Worm (Caenorhabditis elegans): Measurements from ENCODE around the gene lsm-7.

Gene lsm-7

DNA sequence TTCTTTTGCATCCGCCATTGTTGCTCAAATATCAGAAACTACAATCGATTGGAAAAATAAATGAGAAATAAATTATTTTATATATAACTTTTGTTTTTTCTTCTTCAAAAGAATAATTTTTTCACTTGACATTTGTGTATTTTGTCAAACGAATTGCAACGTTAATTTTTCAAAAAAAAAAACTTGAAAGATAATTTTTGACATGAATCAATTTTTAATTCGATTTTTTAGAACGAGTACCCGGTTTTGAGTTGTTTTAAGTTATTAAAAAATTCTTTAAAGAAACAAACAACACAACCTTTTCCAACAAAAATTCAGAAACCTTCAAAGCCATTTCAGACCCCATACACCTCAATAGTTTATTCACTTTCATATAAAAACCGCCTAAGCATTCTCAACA is 49.0 kb upstream of the lsm-7 start, which contains the start of gene F13E9.5:
Gene F13E9.5 (minus strand): TSS at position 101 of the 400 bp plus-strand sequence.
- no peak for TF ChIP-seq snpc-4 (tag; optimal IDR thresholded peaks at IDR 0.05)
- no peak for TF ChIP-seq mdl-1 (tag; optimal IDR thresholded peaks at IDR 0.05)
- no peak for TF ChIP-seq mab-5 (tag; optimal IDR thresholded peaks at IDR 0.05)
- TF ChIP-seq dmd-4 (tag; optimal IDR thresholded peaks at IDR 0.05), result no peak
- no peak for TF ChIP-seq lin-11 (tag; optimal IDR thresholded peaks at IDR 0.05)
- no peak for TF ChIP-seq peb-1 (tag; optimal IDR thresholded peaks at IDR 0.05)
- no peak for TF ChIP-seq C34F6.9 (tag; optimal IDR thresholded peaks at IDR 0.05)

DNA sequence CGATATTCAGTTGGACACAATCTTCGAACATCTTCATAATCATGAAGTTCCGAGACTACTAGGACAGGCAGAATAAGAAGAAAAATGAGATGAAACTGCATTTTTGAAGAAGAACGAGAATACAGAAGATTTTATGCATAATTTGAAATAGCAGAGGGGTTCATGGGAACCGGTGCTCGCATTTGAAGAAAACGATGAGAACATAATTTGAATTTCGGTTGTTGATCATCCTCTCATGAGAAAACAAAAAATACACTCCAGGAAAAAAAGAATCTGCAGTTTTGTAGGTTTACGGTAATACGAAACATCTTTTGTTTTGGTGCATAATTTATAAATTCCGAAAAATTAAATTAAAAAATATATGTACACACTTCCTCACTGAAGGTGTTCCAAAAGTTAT is 47.4 kb upstream of the lsm-7 start, which contains the start of gene srlf-11:
Gene srlf-11 (minus strand): TSS at position 101 of the 400 bp plus-strand sequence.
- TF ChIP-seq lin-13 (GFP tag; optimal IDR thresholded peaks at IDR 0.05) (no peak), ZK546.5 (tag; optimal IDR thresholded peaks at IDR 0.05) (no peak), nhr-10 (tag; optimal IDR thresholded peaks at IDR 0.05) (no peak), mab-5 (tag; optimal IDR thresholded peaks at IDR 0.05) (no peak), nhr-237 (tag; optimal IDR thresholded peaks at IDR 0.05) (no peak), fos-1 (tag; optimal IDR thresholded peaks at IDR 0.05) (no peak), egl-27 (tag; optimal IDR thresholded peaks at IDR 0.05) (no peak), nhr-23 (tag; optimal IDR thresholded peaks at IDR 0.05) (no peak), crh-2 (tag; optimal IDR thresholded peaks at IDR 0.05) (no peak), mbf-1 (tag; optimal IDR thresholded peaks at IDR 0.05) (no peak), peb-1 (tag; optimal IDR thresholded peaks at IDR 0.05) (no peak), zag-1 (tag; optimal IDR thresholded peaks at IDR 0.05) (no peak), sem-4 (tag; optimal IDR thresholded peaks at IDR 0.05) (no peak), ztf-1 (GFP tag; conservative IDR thresholded peaks at IDR 0.05) (no peak), alr-1 (tag; optimal IDR thresholded peaks at IDR 0.05) (no peak), nhr-12 (tag; optimal IDR thresholded peaks at IDR 0.05) (no peak), sma-3 (GFP tag; optimal IDR thresholded peaks at IDR 0.05) (no peak), lin-39 (tag; optimal IDR thresholded peaks at IDR 0.05) (no peak), unc-55 (GFP tag; optimal IDR thresholded peaks at IDR 0.05) (no peak), nhr-6 (tag; optimal IDR thresholded peaks at IDR 0.05) (no peak)

DNA sequence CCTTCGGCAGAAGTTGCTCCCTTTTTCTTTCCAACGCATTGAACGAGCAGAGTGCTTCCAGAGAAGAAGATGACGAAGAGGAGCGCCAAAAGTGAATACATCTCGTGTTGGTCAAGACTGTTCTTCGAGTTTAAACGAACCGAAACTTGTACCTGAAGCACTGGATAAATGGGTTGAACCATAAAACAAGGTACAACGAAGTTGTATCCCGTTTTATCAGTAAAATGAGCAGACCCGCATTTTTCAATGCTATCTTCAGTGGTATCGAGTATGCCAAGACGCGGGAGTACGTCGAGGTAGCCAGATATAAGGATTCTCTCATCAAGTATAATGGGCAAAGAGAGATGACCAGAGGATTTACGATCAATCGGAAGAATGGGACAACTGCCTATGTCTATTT is 46.0 kb upstream of the lsm-7 start, which contains the start of gene F13E9.16:
Gene F13E9.16 (minus strand): TSS at position 101 of the 400 bp plus-strand sequence.
- TF ChIP-seq nhr-23 (tag; optimal IDR thresholded peaks at IDR 0.05) (no peak), elt-3 (tag; optimal IDR thresholded peaks at IDR 0.05) (no peak), mab-5 (tag; optimal IDR thresholded peaks at IDR 0.05) (no peak), C34F6.9 (tag; optimal IDR thresholded peaks at IDR 0.05) (no peak), egl-27 (tag; optimal IDR thresholded peaks at IDR 0.05) (no peak), mdl-1 (tag; optimal IDR thresholded peaks at IDR 0.05) (no peak), nhr-11 (tag; optimal IDR thresholded peaks at IDR 0.05) (no peak), sem-4 (tag; optimal IDR thresholded peaks at IDR 0.05) (no peak), sma-3 (GFP tag; optimal IDR thresholded peaks at IDR 0.05) (no peak), nhr-129 (tag; optimal IDR thresholded peaks at IDR 0.05) (no peak), ZK546.5 (tag; optimal IDR thresholded peaks at IDR 0.05) (no peak), nhr-25 (tag; optimal IDR thresholded peaks at IDR 0.05) (no peak), dmd-4 (tag; optimal IDR thresholded peaks at IDR 0.05) (no peak)

ce11 chrIV:10889820-10890462 is 43.4 kb upstream of the lsm-7 start, which contains the start of gene F13E9.15:
Gene F13E9.15 (minus strand): TSS chrIV:10889870.
- TF ChIP-seq nhr-12 (tag; optimal IDR thresholded peaks at IDR 0.05) (no peak), nhr-25 (tag; optimal IDR thresholded peaks at IDR 0.05) (no peak), lin-13 (GFP tag; optimal IDR thresholded peaks at IDR 0.05) (no peak), egl-27 (tag; optimal IDR thresholded peaks at IDR 0.05) (no peak), C34F6.9 (tag; optimal IDR thresholded peaks at IDR 0.05) (no peak), peb-1 (tag; optimal IDR thresholded peaks at IDR 0.05) (no peak), nhr-129 (tag; optimal IDR thresholded peaks at IDR 0.05) (no peak), skn-1 (tag; optimal IDR thresholded peaks at IDR 0.05) (no peak), blmp-1 (tag; optimal IDR thresholded peaks at IDR 0.05; ENCODE audit: insufficient read depth) (no peak), F13H6.1 (tag; optimal IDR thresholded peaks at IDR 0.05) (no peak)

ce11 chrIV:10891993-10892392 is 41.3 kb upstream of the lsm-7 start, which contains the start of gene srlf-12:
Gene srlf-12 (minus strand): TSS chrIV:10892093.
- TF ChIP-seq gmeb-1 (tag; optimal IDR thresholded peaks at IDR 0.05) (no peak), skn-1 (tag; optimal IDR thresholded peaks at IDR 0.05) (no peak), nhr-77 (tag; optimal IDR thresholded peaks at IDR 0.05) (no peak), nhr-10 (tag; optimal IDR thresholded peaks at IDR 0.05) (no peak), Y55F3AM.14 (GFP tag; optimal IDR thresholded peaks at IDR 0.05) (no peak), nhr-21 (tag; optimal IDR thresholded peaks at IDR 0.05) (no peak), mbf-1 (tag; optimal IDR thresholded peaks at IDR 0.05) (no peak), fos-1 (tag; optimal IDR thresholded peaks at IDR 0.05) (no peak), nhr-11 (tag; optimal IDR thresholded peaks at IDR 0.05) (no peak), ztf-11 (tag; optimal IDR thresholded peaks at IDR 0.05) (no peak), nhr-129 (tag; optimal IDR thresholded peaks at IDR 0.05) (no peak), sma-3 (GFP tag; optimal IDR thresholded peaks at IDR 0.05) (no peak), F13H6.1 (tag; optimal IDR thresholded peaks at IDR 0.05) (no peak), crh-2 (tag; optimal IDR thresholded peaks at IDR 0.05) (no peak), sma-9 (GFP tag; optimal IDR thresholded peaks at IDR 0.05) (no peak), sma-9 (tag; optimal IDR thresholded peaks at IDR 0.05) (no peak), mab-5 (tag; optimal IDR thresholded peaks at IDR 0.05) (no peak)

Data from whole organism, L2 larva.